Fruit fly (Drosophila melanogaster) whole organism, embryonic: Measurements from ENCODE around the gene CG15418.
A peak's percentile ranks its signal among the peaks of the same experiment; 100 is the strongest.

Experiments used
- ATbp ChIP-seq: fragments of 200-800 bp; sonication (Bioruptor generic); optimal IDR thresholded peaks from 2 replicates; lab custom pipeline; 2017; ENCODE audit warnings: missing biosample characterization, mild to moderate bottlenecking, missing genetic modification characterization, missing genetic modification reagents
- Ada2b ChIP-seq: fragments of 200-800 bp; sonication (Bioruptor generic); IDR thresholded peaks from 2 replicates; pipeline ENCODE4 v1.3.6; 2022; ENCODE audit warnings: missing biosample characterization, missing genetic modification characterization
- Atf-2 ChIP-seq: fragments of 200-800 bp; sonication (Bioruptor generic); optimal IDR thresholded peaks from 2 replicates; lab custom pipeline; 2016; ENCODE audit warnings: missing biosample characterization, missing genetic modification characterization
- Atf3 ChIP-seq: fragments of 200-800 bp; sonication (Bioruptor generic); optimal IDR thresholded peaks from 3 replicates; lab custom pipeline; 2016; ENCODE audit warnings: missing biosample characterization, missing genetic modification characterization
- CG10147 ChIP-seq: fragments of 200-800 bp; sonication (Bioruptor generic); optimal IDR thresholded peaks from 2 replicates; lab custom pipeline; 2019; ENCODE audit warnings: missing biosample characterization, mild to moderate bottlenecking, missing genetic modification characterization, moderate library complexity
- CG10959 ChIP-seq: fragments of 200-800 bp; sonication (Bioruptor generic); IDR thresholded peaks from 2 replicates; pipeline ENCODE4 v1.3.6; 2022; ENCODE audit warnings: missing biosample characterization, missing genetic modification characterization
- CG10979 ChIP-seq: fragments of 200-800 bp; sonication (Bioruptor generic); optimal IDR thresholded peaks from 2 replicates; lab custom pipeline; 2018; ENCODE audit warnings: missing biosample characterization, mild to moderate bottlenecking, missing genetic modification characterization, moderate library complexity
- CG11696 ChIP-seq: fragments of 200-800 bp; sonication (Bioruptor generic); IDR thresholded peaks from 2 replicates; pipeline ENCODE4 v1.3.6; 2022; ENCODE audit warnings: missing biosample characterization, missing genetic modification characterization
- CG12104 ChIP-seq: fragments of 200-800 bp; sonication (Bioruptor generic); optimal IDR thresholded peaks from 3 replicates; lab custom pipeline; 2016; ENCODE audit warnings: missing biosample characterization, missing genetic modification characterization
- CG12299 ChIP-seq: fragments of 200-800 bp; sonication (Bioruptor generic); optimal IDR thresholded peaks from 2 replicates; lab custom pipeline; 2018; ENCODE audit warnings: missing biosample characterization, mild to moderate bottlenecking, missing genetic modification characterization
- CG13624 ChIP-seq: fragments of 200-800 bp; sonication (Bioruptor generic); optimal IDR thresholded peaks from 2 replicates; lab custom pipeline; 2016; ENCODE audit warnings: missing biosample characterization, missing genetic modification characterization
- CG16813 ChIP-seq: fragments of 200-800 bp; sonication (Bioruptor generic); IDR thresholded peaks from 3 replicates; pipeline ENCODE4 v1.3.6; 2022; ENCODE audit warnings: missing biosample characterization, missing genetic modification characterization; ENCODE audit not compliant: partially characterized antibody
- CG17385 ChIP-seq: fragments of 200-800 bp; sonication (Bioruptor generic); optimal IDR thresholded peaks from 3 replicates; lab custom pipeline; 2018; ENCODE audit warnings: missing biosample characterization, mild to moderate bottlenecking, missing genetic modification characterization
- CG17912 ChIP-seq: fragments of 200-800 bp; sonication (Bioruptor generic); optimal IDR thresholded peaks from 2 replicates; lab custom pipeline; 2018; ENCODE audit warnings: missing biosample characterization, mild to moderate bottlenecking, missing genetic modification characterization
- CG3726 ChIP-seq: fragments of 200-800 bp; sonication (Bioruptor generic); IDR thresholded peaks from 3 replicates; pipeline ENCODE4, ENCODE4 v1.3.6; 2022; ENCODE audit warnings: missing biosample characterization, missing genetic modification characterization
- CG3838 ChIP-seq: fragments of 200-800 bp; sonication (Bioruptor generic); optimal IDR thresholded peaks from 3 replicates; lab custom pipeline; 2016; ENCODE audit warnings: missing biosample characterization, missing genetic modification characterization
- CG4328 ChIP-seq: fragments of 200-800 bp; sonication (Bioruptor generic); optimal IDR thresholded peaks from 3 replicates; lab custom pipeline; 2017; ENCODE audit warnings: missing biosample characterization, missing genetic modification reagents, missing genetic modification characterization
- CG4404 ChIP-seq: fragments of 200-800 bp; sonication (Bioruptor generic); IDR thresholded peaks from 2 replicates; pipeline ENCODE4 v1.3.6; 2022; ENCODE audit warnings: missing biosample characterization, missing genetic modification characterization
- CG4424 ChIP-seq: fragments of 200-800 bp; sonication (Bioruptor generic); optimal IDR thresholded peaks from 3 replicates; lab custom pipeline; 2016; ENCODE audit warnings: missing biosample characterization, missing genetic modification characterization
- CG4617 ChIP-seq: fragments of 200-800 bp; sonication (Bioruptor generic); optimal IDR thresholded peaks from 3 replicates; lab custom pipeline; 2016; ENCODE audit warnings: missing biosample characterization, missing genetic modification characterization, borderline replicate concordance
- CG4730 ChIP-seq: fragments of 200-800 bp; sonication (Bioruptor generic); IDR thresholded peaks from 2 replicates; pipeline ENCODE4 v1.3.6; 2022; ENCODE audit warnings: missing biosample characterization, missing genetic modification characterization
- CG5953 ChIP-seq: fragments of 200-800 bp; sonication (Bioruptor generic); IDR thresholded peaks from 2 replicates; pipeline ENCODE4 v1.3.6; 2022; ENCODE audit warnings: missing biosample characterization, missing genetic modification characterization
- CG6791 ChIP-seq: fragments of 200-800 bp; sonication (Bioruptor generic); IDR thresholded peaks from 3 replicates; pipeline ENCODE4 v1.3.6; 2022; ENCODE audit warnings: missing biosample characterization, missing genetic modification characterization; ENCODE audit not compliant: partially characterized antibody
- CG6854 ChIP-seq: fragments of 200-800 bp; sonication (Bioruptor generic); optimal IDR thresholded peaks from 3 replicates; lab custom pipeline; 2017; ENCODE audit warnings: missing biosample characterization, mild to moderate bottlenecking, missing genetic modification characterization
- CG7372 ChIP-seq: fragments of 200-800 bp; sonication (Bioruptor generic); IDR thresholded peaks from 2 replicates; pipeline ENCODE4 v1.3.6; 2022; ENCODE audit warnings: missing biosample characterization, missing genetic modification characterization
- CG7556 ChIP-seq: fragments of 200-800 bp; sonication (Bioruptor generic); optimal IDR thresholded peaks from 2 replicates; lab custom pipeline; 2017; ENCODE audit warnings: missing biosample characterization, mild to moderate bottlenecking, missing genetic modification characterization
- CG7839 ChIP-seq: fragments of 200-800 bp; sonication (Bioruptor generic); optimal IDR thresholded peaks from 3 replicates; lab custom pipeline; 2018; ENCODE audit warnings: missing biosample characterization, mild to moderate bottlenecking, missing genetic modification characterization, moderate library complexity
- CG8924 ChIP-seq: fragments of 200-800 bp; optimal IDR thresholded peaks from 3 replicates; lab custom pipeline; 2019; ENCODE audit warnings: missing biosample characterization, mild to moderate bottlenecking, missing genetic modification characterization, moderate library complexity
- CG9609 ChIP-seq: fragments of 200-800 bp; sonication (Bioruptor generic); optimal IDR thresholded peaks from 3 replicates; lab custom pipeline; 2016; ENCODE audit warnings: missing biosample characterization, missing genetic modification characterization
- CTCF ChIP-seq: fragments of 200-800 bp; sonication (Bioruptor generic); optimal IDR thresholded peaks from 2 replicates; lab custom pipeline; 2017; ENCODE audit warnings: missing biosample characterization, mild to moderate bottlenecking, missing genetic modification characterization, moderate library complexity
- Drgx ChIP-seq: fragments of 200-800 bp; sonication (Bioruptor generic); IDR thresholded peaks from 2 replicates; pipeline ENCODE4 v1.3.6; 2022; ENCODE audit warnings: missing biosample characterization, missing genetic modification characterization
- HmgD ChIP-seq: fragments of 200-800 bp; sonication (Bioruptor generic); optimal IDR thresholded peaks from 3 replicates; lab custom pipeline; 2016; ENCODE audit warnings: missing biosample characterization, missing genetic modification characterization
- HmgZ ChIP-seq: fragments of 200-800 bp; sonication (Bioruptor generic); optimal IDR thresholded peaks from 2 replicates; lab custom pipeline; 2018; ENCODE audit warnings: missing biosample characterization, mild to moderate bottlenecking, missing genetic modification characterization
- Mrtf ChIP-seq: fragments of 200-800 bp; sonication (Bioruptor generic); IDR thresholded peaks from 3 replicates; pipeline ENCODE4 v1.3.6; 2022; ENCODE audit warnings: missing biosample characterization, missing genetic modification characterization
- Nf-YA ChIP-seq: fragments of 200-800 bp; sonication (Bioruptor generic); IDR thresholded peaks from 2 replicates; pipeline ENCODE4 v1.3.6; 2022; ENCODE audit warnings: missing biosample characterization, missing genetic modification characterization
- Pdp1 ChIP-seq, 2 experiments: fragments of 200-800 bp; sonication (Bioruptor generic); optimal IDR thresholded peaks; 3 replicates each; lab custom pipeline; 2016; ENCODE audit warnings: missing biosample characterization in 2 of 2, missing genetic modification characterization in 2 of 2, mild to moderate bottlenecking in 1 of 2, moderate library complexity in 1 of 2
- amos ChIP-seq: fragments of 200-800 bp; sonication (Bioruptor generic); IDR thresholded peaks from 2 replicates; pipeline ENCODE4 v1.3.6; 2022; ENCODE audit warnings: missing biosample characterization, missing genetic modification characterization; ENCODE audit not compliant: partially characterized antibody
- ase ChIP-seq: fragments of 200-800 bp; sonication (Bioruptor generic); IDR thresholded peaks from 3 replicates; pipeline ENCODE4 v1.3.6; 2022; ENCODE audit warnings: missing biosample characterization, missing genetic modification characterization
- bowl ChIP-seq: fragments of 200-800 bp; sonication (Bioruptor generic); IDR thresholded peaks from 2 replicates; pipeline ENCODE4 v1.3.6; 2022; ENCODE audit warnings: missing biosample characterization, missing genetic modification characterization
- crol ChIP-seq: fragments of 200-800 bp; sonication (Bioruptor generic); IDR thresholded peaks from 2 replicates; pipeline ENCODE4 v1.3.6; 2022; ENCODE audit warnings: missing biosample characterization, missing genetic modification characterization
- fd102C ChIP-seq: fragments of 200-800 bp; sonication (Bioruptor generic); optimal IDR thresholded peaks from 2 replicates; lab custom pipeline; 2018; ENCODE audit warnings: missing biosample characterization, mild to moderate bottlenecking, missing genetic modification characterization, moderate library complexity
- pb ChIP-seq: fragments of 200-800 bp; sonication (Bioruptor generic); optimal IDR thresholded peaks from 3 replicates; lab custom pipeline; 2016; ENCODE audit warnings: missing biosample characterization, missing genetic modification characterization
- pros ChIP-seq: fragments of 200-800 bp; sonication (Bioruptor generic); optimal IDR thresholded peaks from 3 replicates; lab custom pipeline; 2019; ENCODE audit warnings: missing biosample characterization, mild to moderate bottlenecking, missing genetic modification characterization, moderate library complexity
- salm ChIP-seq: fragments of 200-800 bp; sonication (Bioruptor generic); optimal IDR thresholded peaks from 2 replicates; lab custom pipeline; 2018; ENCODE audit warnings: missing biosample characterization, mild to moderate bottlenecking, missing genetic modification characterization
- so ChIP-seq: fragments of 200-800 bp; sonication (Bioruptor generic); IDR thresholded peaks from 3 replicates; pipeline ENCODE4 v1.3.6; 2022; ENCODE audit warnings: missing biosample characterization, missing genetic modification characterization
- ssp ChIP-seq: fragments of 200-800 bp; sonication (Bioruptor generic); IDR thresholded peaks from 2 replicates; pipeline ENCODE4 v1.3.6; 2022; ENCODE audit warnings: missing biosample characterization, missing genetic modification characterization
- tap ChIP-seq: fragments of 200-800 bp; optimal IDR thresholded peaks from 3 replicates; lab custom pipeline; 2019; ENCODE audit warnings: missing biosample characterization, mild to moderate bottlenecking, missing genetic modification characterization, moderate library complexity
- twi ChIP-seq: fragments of 200-800 bp; optimal IDR thresholded peaks from 2 replicates; lab custom pipeline; 2019; ENCODE audit warnings: missing biosample characterization, mild to moderate bottlenecking, missing genetic modification characterization, moderate library complexity
- unc-4 ChIP-seq: fragments of 200-800 bp; sonication (Bioruptor generic); IDR thresholded peaks from 2 replicates; pipeline ENCODE4 v1.3.6; 2022; ENCODE audit warnings: missing biosample characterization, missing genetic modification characterization; ENCODE audit not compliant: partially characterized antibody
- yki ChIP-seq: fragments of >200 bp; optimal IDR thresholded peaks from 3 replicates; lab custom pipeline; 2018

CG15418 gene

dm6 chr2L:3632047-3632880 lies 10.8 kb upstream of the CG15418 start (continued):
- TF ChIP-seq pros (GFP tag; lab: Kevin White, UChicago), result peak; percentile 79
- TF ChIP-seq CG17385 (GFP tag; lab: Kevin White, UChicago), result peak; percentile 89
- TF ChIP-seq amos (GFP tag; lab: Robert Waterston, UW), result no peak
- peak; percentile 98 for TF ChIP-seq CG4328 (GFP tag; lab: Kevin White, UChicago)
- peak; percentile 95 for TF ChIP-seq CG9609 (GFP tag; lab: Kevin White, UChicago)
- TF ChIP-seq twi (tag; lab: Kevin White, UChicago), result peak; percentile 74
- peak; percentile 89 for TF ChIP-seq Nf-YA (GFP tag; lab: Robert Waterston, UW)
- peak; percentile 91 for TF ChIP-seq fd102C
- peak; percentile 97 for TF ChIP-seq CG4730 (GFP tag; lab: Robert Waterston, UW)
- no peak for TF ChIP-seq unc-4 (GFP tag; lab: Robert Waterston, UW)
- TF ChIP-seq CG12104, result peak; percentile 92
- TF ChIP-seq so (GFP tag; lab: Robert Waterston, UW), result peak; percentile 98
- TF ChIP-seq ssp, result peak; percentile 88
- peak; percentile 89 for TF ChIP-seq ATbp (GFP tag; lab: Kevin White, UChicago)
- peak; percentile 94 for TF ChIP-seq CG10959
- TF ChIP-seq Pdp1 (GFP tag; optimal IDR thresholded peaks at IDR 0.05; lab: Kevin White, UChicago), result peak; percentile 89 to 98
- peak; percentile 82 for TF ChIP-seq CG12299 (tag; lab: Kevin White, UChicago)
- peak; percentile 81 for TF ChIP-seq CG3838 (GFP tag; lab: Kevin White, UChicago)
- peak; percentile 80 for TF ChIP-seq HmgD (GFP tag; lab: Kevin White, UChicago)
- peak; percentile 87 for TF ChIP-seq pb (GFP tag; lab: Kevin White, UChicago)
- TF ChIP-seq CG13624 (GFP tag; lab: Kevin White, UChicago), result peak; percentile 95
- peak; percentile 95 for TF ChIP-seq bowl (GFP tag; lab: Robert Waterston, UW)
- TF ChIP-seq Drgx (GFP tag; lab: Robert Waterston, UW), result peak; percentile 99
- peak; percentile 91 for TF ChIP-seq Atf-2 (GFP tag; lab: Kevin White, UChicago)
- TF ChIP-seq CG7372 (GFP tag; lab: Robert Waterston, UW), result peak; percentile 97
- TF ChIP-seq CG10147, result peak; percentile 84
- TF ChIP-seq CG4617, result peak; percentile 81
- peak; percentile 87 for TF ChIP-seq Atf3 (GFP tag; lab: Kevin White, UChicago)
- peak; percentile 99 for TF ChIP-seq CG4404 (GFP tag; lab: Robert Waterston, UW)
- TF ChIP-seq CG4424 (GFP tag; lab: Kevin White, UChicago), result peak; percentile 99
- TF ChIP-seq CG11696 (GFP tag; lab: Robert Waterston, UW), result peak; percentile 91
- TF ChIP-seq CG5953 (GFP tag; lab: Robert Waterston, UW), result peak; percentile 97
- TF ChIP-seq CG6791, result no peak
- peak; percentile 97 for TF ChIP-seq CG8924
- peak; percentile 68 for TF ChIP-seq CG17912 (GFP tag; lab: Kevin White, UChicago)
- TF ChIP-seq Mrtf, result peak; percentile 94
- peak; percentile 98 for TF ChIP-seq tap (tag; lab: Kevin White, UChicago)
- TF ChIP-seq CG10979, result peak; percentile 99
- peak; percentile 96 for TF ChIP-seq CG7556 (GFP tag; lab: Kevin White, UChicago)
- peak; percentile 98 for TF ChIP-seq CG7839 (tag; lab: Kevin White, UChicago)
- TF ChIP-seq CTCF (GFP tag; lab: Kevin White, UChicago), result peak; percentile 81
- peak; percentile 78 for TF ChIP-seq crol (GFP tag; lab: Robert Waterston, UW)
- TF ChIP-seq yki (lab: Kevin White, UChicago), result no peak
- TF ChIP-seq ase (GFP tag; lab: Robert Waterston, UW), result peak; percentile 96
- TF ChIP-seq HmgZ (tag; lab: Kevin White, UChicago), result peak; percentile 95
- peak; percentile 86 for TF ChIP-seq salm (tag; lab: Kevin White, UChicago)
- peak; percentile 97 for TF ChIP-seq Ada2b (GFP tag; lab: Robert Waterston, UW)
- TF ChIP-seq CG3726 (GFP tag; lab: Robert Waterston, UW), result peak; percentile 97
- TF ChIP-seq CG6854 (GFP tag; lab: Kevin White, UChicago), result peak; percentile 92
- 0 out of 3 replicates have a peak, but pooled peaks have one; percentile 7 for TF ChIP-seq CG16813 (GFP tag; lab: Robert Waterston, UW)
